Fruit fly (Drosophila melanogaster) whole organism, prepupa: ENCODE results near the gene CG18258.
A peak's percentile ranks its signal among the peaks of the same experiment; 100 is the strongest.

Experiments used
- Blimp-1 ChIP-seq: fragments of 200-800 bp; sonication (Bioruptor generic); optimal IDR thresholded peaks from 3 replicates; lab custom pipeline; 2017; ENCODE audit warnings: missing biosample characterization, missing genetic modification characterization, mild to moderate bottlenecking, moderate library complexity, missing genetic modification reagents
- CG10631 ChIP-seq: fragments of 200-800 bp; sonication (Bioruptor generic); optimal IDR thresholded peaks from 2 replicates; lab custom pipeline; 2016; ENCODE audit warnings: missing biosample characterization, missing genetic modification characterization
- CG10669 ChIP-seq: fragments of 200-800 bp; sonication (Bioruptor generic); optimal IDR thresholded peaks from 3 replicates; lab custom pipeline; 2018; ENCODE audit warnings: missing biosample characterization, mild to moderate bottlenecking, missing genetic modification characterization, moderate library complexity
- CG11294 ChIP-seq: fragments of 200-800 bp; sonication (Bioruptor generic); IDR thresholded peaks from 2 replicates; pipeline ENCODE4 v1.3.6; 2022; ENCODE audit warnings: missing biosample characterization, missing genetic modification characterization
- CG11762 ChIP-seq: fragments of 200-800 bp; sonication (Bioruptor generic); optimal IDR thresholded peaks from 3 replicates; lab custom pipeline; 2016; ENCODE audit warnings: missing biosample characterization, missing genetic modification characterization; ENCODE audit not compliant: insufficient read depth
- CG11902 ChIP-seq: fragments of 200-800 bp; sonication (Bioruptor generic); optimal IDR thresholded peaks from 3 replicates; lab custom pipeline; 2016; ENCODE audit warnings: missing biosample characterization, missing genetic modification characterization
- CG1621 ChIP-seq: fragments of 200-800 bp; sonication (Bioruptor generic); optimal IDR thresholded peaks from 3 replicates; lab custom pipeline; 2018; ENCODE audit warnings: missing biosample characterization, mild to moderate bottlenecking, missing genetic modification characterization
- CG16779 ChIP-seq: fragments of 200-800 bp; sonication (Bioruptor generic); optimal IDR thresholded peaks from 3 replicates; lab custom pipeline; 2017; ENCODE audit warnings: missing biosample characterization, mild to moderate bottlenecking, missing genetic modification characterization
- CG3032 ChIP-seq: fragments of 200-800 bp; optimal IDR thresholded peaks from 2 replicates; lab custom pipeline; 2019; ENCODE audit warnings: missing biosample characterization, mild to moderate bottlenecking, missing genetic modification characterization, moderate library complexity
- CG32006 ChIP-seq: fragments of 200-800 bp; sonication (Bioruptor generic); optimal IDR thresholded peaks from 3 replicates; lab custom pipeline; 2017; ENCODE audit warnings: missing biosample characterization, mild to moderate bottlenecking, missing genetic modification characterization
- CG34406 ChIP-seq: fragments of 200-800 bp; sonication (Bioruptor generic); optimal IDR thresholded peaks from 3 replicates; lab custom pipeline; 2016; ENCODE audit warnings: missing biosample characterization, missing genetic modification characterization
- CG3919 ChIP-seq: fragments of 200-800 bp; sonication (Bioruptor generic); optimal IDR thresholded peaks from 3 replicates; lab custom pipeline; 2016; ENCODE audit warnings: missing biosample characterization, missing genetic modification characterization
- CG6163 ChIP-seq: fragments of 200-800 bp; sonication (Bioruptor generic); IDR thresholded peaks from 3 replicates; pipeline ENCODE4 v1.3.6; 2022; ENCODE audit warnings: missing biosample characterization, missing genetic modification characterization
- CG6276 ChIP-seq: fragments of 200-800 bp; sonication (Bioruptor generic); optimal IDR thresholded peaks from 2 replicates; lab custom pipeline; 2017; ENCODE audit warnings: missing biosample characterization, mild to moderate bottlenecking, missing genetic modification characterization
- CG6792 ChIP-seq: fragments of 200-800 bp; sonication (Bioruptor generic); optimal IDR thresholded peaks from 3 replicates; lab custom pipeline; 2016; ENCODE audit warnings: missing biosample characterization, missing genetic modification characterization
- CG6808 ChIP-seq: fragments of 200-800 bp; sonication (Bioruptor generic); optimal IDR thresholded peaks from 3 replicates; lab custom pipeline; 2017; ENCODE audit warnings: missing biosample characterization, missing genetic modification characterization, mild to moderate bottlenecking, moderate library complexity, missing genetic modification reagents
- CG6854 ChIP-seq: fragments of 200-800 bp; sonication (Bioruptor generic); optimal IDR thresholded peaks from 2 replicates; lab custom pipeline; 2017; ENCODE audit warnings: missing biosample characterization, mild to moderate bottlenecking, missing genetic modification characterization
- CG7368 ChIP-seq: fragments of 200-800 bp; sonication (Bioruptor generic); optimal IDR thresholded peaks from 3 replicates; lab custom pipeline; 2016; ENCODE audit warnings: missing biosample characterization, missing genetic modification characterization
- CG8119 ChIP-seq: fragments of 200-800 bp; sonication (Bioruptor generic); IDR thresholded peaks from 3 replicates; pipeline ENCODE4 v1.3.6; 2022; ENCODE audit warnings: missing biosample characterization, missing genetic modification characterization
- CG8319 ChIP-seq: fragments of 200-800 bp; sonication (Bioruptor generic); optimal IDR thresholded peaks from 3 replicates; lab custom pipeline; 2016; ENCODE audit warnings: missing biosample characterization, missing genetic modification characterization
- CG8632 ChIP-seq: fragments of 200-800 bp; sonication (Bioruptor generic); optimal IDR thresholded peaks from 3 replicates; lab custom pipeline; 2016; ENCODE audit warnings: missing biosample characterization, missing genetic modification characterization
- CG9139 ChIP-seq: fragments of 200-800 bp; sonication (Bioruptor generic); optimal IDR thresholded peaks from 3 replicates; lab custom pipeline; 2017; ENCODE audit warnings: missing biosample characterization, mild to moderate bottlenecking, missing genetic modification characterization
- Eip75B ChIP-seq: fragments of 200-800 bp; sonication (Bioruptor generic); optimal IDR thresholded peaks from 3 replicates; lab custom pipeline; 2016; ENCODE audit warnings: missing biosample characterization, missing genetic modification characterization
- Eip78C ChIP-seq: fragments of 200-800 bp; sonication (Bioruptor generic); peaks from one replicate; lab custom pipeline; 2016; ENCODE audit warnings: missing biosample characterization, missing genetic modification characterization
- Eip93F ChIP-seq: fragments of 200-800 bp; sonication (Bioruptor generic); optimal IDR thresholded peaks from 2 replicates; lab custom pipeline; 2016; ENCODE audit warnings: missing biosample characterization, mild to moderate bottlenecking, missing genetic modification characterization
- Ets21C ChIP-seq: fragments of 200-800 bp; sonication (Bioruptor generic); optimal IDR thresholded peaks from 3 replicates; lab custom pipeline; 2016; ENCODE audit warnings: missing biosample characterization, missing genetic modification characterization
- Ets96B ChIP-seq: fragments of 200-800 bp; optimal IDR thresholded peaks from 2 replicates; lab custom pipeline; 2019; ENCODE audit warnings: missing biosample characterization, mild to moderate bottlenecking, missing genetic modification characterization, moderate library complexity
- Gug ChIP-seq: fragments of 200-800 bp; sonication (Bioruptor generic); IDR thresholded peaks from 2 replicates; pipeline ENCODE4 v1.3.6; 2022; ENCODE audit warnings: missing biosample characterization, missing genetic modification characterization
- Hr38 ChIP-seq: sonication (Bioruptor generic); optimal IDR thresholded peaks from 2 replicates; lab custom pipeline; 2016; ENCODE audit warnings: missing biosample characterization, missing genetic modification characterization
- Hr39 ChIP-seq: fragments of 200-800 bp; sonication (Bioruptor generic); optimal IDR thresholded peaks from 2 replicates; lab custom pipeline; 2016; ENCODE audit warnings: missing biosample characterization, missing genetic modification characterization
- Hr4 ChIP-seq: fragments of 200-800 bp; sonication (Bioruptor generic); optimal IDR thresholded peaks from 3 replicates; lab custom pipeline; 2016; ENCODE audit warnings: missing biosample characterization, missing genetic modification characterization
- Lpt ChIP-seq: fragments of 200-800 bp; sonication (Bioruptor generic); optimal IDR thresholded peaks from 3 replicates; lab custom pipeline; 2016; ENCODE audit warnings: missing biosample characterization, missing genetic modification characterization
- Met ChIP-seq: fragments of 200-800 bp; sonication (Bioruptor generic); optimal IDR thresholded peaks from 3 replicates; lab custom pipeline; 2016; ENCODE audit warnings: missing biosample characterization, missing genetic modification characterization
- OdsH ChIP-seq: fragments of 200-800 bp; sonication (Bioruptor generic); optimal IDR thresholded peaks from 3 replicates; lab custom pipeline; 2016; ENCODE audit warnings: missing biosample characterization, missing genetic modification characterization
- Sox102F ChIP-seq: fragments of 200-800 bp; sonication (Bioruptor generic); optimal IDR thresholded peaks from 2 replicates; lab custom pipeline; 2016; ENCODE audit warnings: missing biosample characterization, mild to moderate bottlenecking, missing genetic modification characterization
- Sox14 ChIP-seq: fragments of 200-800 bp; sonication (Bioruptor generic); optimal IDR thresholded peaks from 3 replicates; lab custom pipeline; 2016; ENCODE audit warnings: missing biosample characterization, missing genetic modification characterization
- Sox15 ChIP-seq: fragments of 200-800 bp; sonication (Bioruptor generic); optimal IDR thresholded peaks from 3 replicates; lab custom pipeline; 2016; ENCODE audit warnings: missing biosample characterization, missing genetic modification characterization
- achi ChIP-seq: fragments of 200-800 bp; sonication (Bioruptor generic); optimal IDR thresholded peaks from 3 replicates; lab custom pipeline; 2016; ENCODE audit warnings: missing biosample characterization, missing genetic modification characterization
- acj6 ChIP-seq: fragments of 200-800 bp; sonication (Bioruptor generic); optimal IDR thresholded peaks from 3 replicates; lab custom pipeline; 2016; ENCODE audit warnings: missing biosample characterization, missing genetic modification characterization
- cyc ChIP-seq: fragments of 200-800 bp; sonication (Bioruptor generic); optimal IDR thresholded peaks from 3 replicates; lab custom pipeline; 2016; ENCODE audit warnings: missing biosample characterization, missing genetic modification characterization
- dsx ChIP-seq: fragments of 200-800 bp; optimal IDR thresholded peaks from 3 replicates; lab custom pipeline; 2019; ENCODE audit warnings: missing biosample characterization, mild to moderate bottlenecking, missing genetic modification characterization, moderate library complexity; ENCODE audit not compliant: poor library complexity, severe bottlenecking
- eg ChIP-seq: fragments of 200-800 bp; sonication (Bioruptor generic); IDR thresholded peaks from 3 replicates; pipeline ENCODE4 v1.3.6; 2022; ENCODE audit warnings: missing biosample characterization, missing genetic modification characterization
- fd59A ChIP-seq: fragments of 200-800 bp; sonication (Bioruptor generic); optimal IDR thresholded peaks from 2 replicates; lab custom pipeline; 2017; ENCODE audit warnings: missing biosample characterization, mild to moderate bottlenecking, missing genetic modification characterization, missing genetic modification reagents
- fd85E ChIP-seq: fragments of 200-800 bp; sonication (Bioruptor generic); optimal IDR thresholded peaks from 3 replicates; lab custom pipeline; 2016; ENCODE audit warnings: missing biosample characterization, missing genetic modification characterization
- fkh ChIP-seq: fragments of 200-800 bp; sonication (Bioruptor generic); optimal IDR thresholded peaks from 3 replicates; lab custom pipeline; 2017; ENCODE audit warnings: missing biosample characterization, mild to moderate bottlenecking, missing genetic modification characterization, moderate library complexity
- lz ChIP-seq: fragments of 200-800 bp; sonication (Bioruptor generic); optimal IDR thresholded peaks from 3 replicates; lab custom pipeline; 2016; ENCODE audit warnings: missing biosample characterization, missing genetic modification characterization
- net ChIP-seq: fragments of 200-800 bp; sonication (Bioruptor generic); optimal IDR thresholded peaks from 3 replicates; lab custom pipeline; 2016; ENCODE audit warnings: missing biosample characterization, missing genetic modification characterization
- pdm3 ChIP-seq: fragments of 200-800 bp; sonication (Bioruptor generic); optimal IDR thresholded peaks from 3 replicates; lab custom pipeline; 2016; ENCODE audit warnings: missing biosample characterization, missing genetic modification characterization
- salr ChIP-seq, 2 experiments: fragments of 200-800 bp; sonication (Bioruptor generic); optimal IDR thresholded peaks; 3 replicates each; lab custom pipeline; 2016 to 2018; ENCODE audit warnings: missing biosample characterization in 2 of 2, missing genetic modification characterization in 2 of 2, mild to moderate bottlenecking in 1 of 2
- ss ChIP-seq, 2 experiments: fragments of 200-800 bp; sonication (Bioruptor generic); optimal IDR thresholded peaks; 2 replicates in 1 of 2; 3 replicates in 1 of 2; lab custom pipeline; 2017 to 2018; ENCODE audit warnings: mild to moderate bottlenecking in 2 of 2, missing biosample characterization in 2 of 2, missing genetic modification characterization in 2 of 2, moderate library complexity in 1 of 2
- svp ChIP-seq: fragments of 200-800 bp; sonication (Bioruptor generic); peaks from one replicate; lab custom pipeline; 2016; ENCODE audit warnings: missing biosample characterization, missing genetic modification characterization
- topi ChIP-seq: fragments of 200-800 bp; sonication (Bioruptor generic); optimal IDR thresholded peaks from 3 replicates; lab custom pipeline; 2016; ENCODE audit warnings: missing biosample characterization, missing genetic modification characterization
- vri ChIP-seq: fragments of 200-800 bp; sonication (Bioruptor generic); optimal IDR thresholded peaks from 3 replicates; lab custom pipeline; 2016; ENCODE audit warnings: missing biosample characterization, mild to moderate bottlenecking, missing genetic modification characterization

The CG18258 gene

dm6 chrX:17187495-17187894 is 24.6 kb upstream of the CG18258 start:
- TF ChIP-seq Gug, result 0 out of 2 replicates have a peak, but pooled peaks have one; percentile 12
- peak; percentile 53 for TF ChIP-seq acj6 (GFP tag; lab: Kevin White, UChicago)
- no peak for TF ChIP-seq Blimp-1 (GFP tag; lab: Kevin White, UChicago)
- TF ChIP-seq fkh, result no peak
- TF ChIP-seq Eip93F (GFP tag; lab: Kevin White, UChicago), result no peak
- TF ChIP-seq net (GFP tag; lab: Kevin White, UChicago), result peak; percentile 48
- TF ChIP-seq CG7368 (GFP tag; lab: Kevin White, UChicago), result peak; percentile 8
- TF ChIP-seq eg, result peak; percentile 77
- TF ChIP-seq Met, result peak; percentile 54
- TF ChIP-seq CG6276 (GFP tag; lab: Kevin White, UChicago), result peak; percentile 30
- TF ChIP-seq Sox15 (GFP tag; lab: Kevin White, UChicago), result peak; percentile 32
- no peak for TF ChIP-seq Lpt
- TF ChIP-seq vri (GFP tag; lab: Kevin White, UChicago), result no peak
- no peak for TF ChIP-seq Hr38 (GFP tag; lab: Kevin White, UChicago)
- no peak for TF ChIP-seq CG16779 (tag; lab: Kevin White, UChicago)
- no peak for TF ChIP-seq cyc
- TF ChIP-seq Eip75B (GFP tag; lab: Kevin White, UChicago), result no peak
- TF ChIP-seq CG10631 (GFP tag; lab: Kevin White, UChicago), result no peak
- no peak for TF ChIP-seq Ets21C
- no peak for TF ChIP-seq fd59A (GFP tag; lab: Kevin White, UChicago)
- TF ChIP-seq CG11902 (GFP tag; lab: Kevin White, UChicago), result peak; percentile 20
- no peak for TF ChIP-seq CG10669
- TF ChIP-seq CG9139, result no peak
- no peak for TF ChIP-seq CG11294 (GFP tag; lab: Robert Waterston, UW)
- no peak for TF ChIP-seq dsx
- TF ChIP-seq ss (GFP tag; optimal IDR thresholded peaks at IDR 0.05; lab: Kevin White, UChicago), result no peak
- TF ChIP-seq CG6163, result peak; percentile 58; the same call in 2 of the 3 replicates
- peak; percentile 58 for TF ChIP-seq CG34406 (GFP tag; lab: Kevin White, UChicago)
- TF ChIP-seq svp (GFP tag; lab: Kevin White, UChicago), result peak; percentile 38
- no peak for TF ChIP-seq Hr4 (GFP tag; lab: Kevin White, UChicago)
- TF ChIP-seq topi (GFP tag; lab: Kevin White, UChicago), result peak; percentile 41
- TF ChIP-seq achi, result peak; percentile 55
- peak; percentile 2 for TF ChIP-seq lz (GFP tag; lab: Kevin White, UChicago)
- peak; percentile 80 for TF ChIP-seq Eip78C
- TF ChIP-seq OdsH (GFP tag; lab: Kevin White, UChicago), result peak; percentile 62
- TF ChIP-seq Sox102F (GFP tag; lab: Kevin White, UChicago), result peak; percentile 20
- no peak for TF ChIP-seq CG6808 (GFP tag; lab: Kevin White, UChicago)
- TF ChIP-seq CG3032 (tag; lab: Kevin White, UChicago), result no peak
- peak; percentile 41 for TF ChIP-seq CG6792 (GFP tag; lab: Kevin White, UChicago)
- TF ChIP-seq CG1621 (tag; lab: Kevin White, UChicago), result no peak
- TF ChIP-seq CG3919 (GFP tag; lab: Kevin White, UChicago), result peak; percentile 46
- TF ChIP-seq pdm3 (GFP tag; lab: Kevin White, UChicago), result peak; percentile 35
- peak; percentile 31 for TF ChIP-seq CG11762
- TF ChIP-seq CG32006, result peak; percentile 54
- TF ChIP-seq CG6854, result no peak
- TF ChIP-seq fd85E, result no peak
- peak; percentile 19 for TF ChIP-seq Sox14 (GFP tag; lab: Kevin White, UChicago)
- TF ChIP-seq Ets96B (tag; lab: Kevin White, UChicago), result no peak
- peak; percentile 52 for TF ChIP-seq CG8632 (GFP tag; lab: Kevin White, UChicago)
- no peak for TF ChIP-seq Hr39 (GFP tag; lab: Kevin White, UChicago)
- TF ChIP-seq CG8119 (GFP tag; lab: Robert Waterston, UW), result peak; percentile 66
- peak; percentile 42 for TF ChIP-seq CG8319 (GFP tag; lab: Kevin White, UChicago)
- peak in 1 of 2 experiments; percentile 35 for TF ChIP-seq salr (GFP tag; optimal IDR thresholded peaks at IDR 0.05; lab: Kevin White, UChicago)
